Fruit fly (Drosophila melanogaster) whole organism, prepupa: ENCODE results near the gene Saf-B.

Experiments used
- Blimp-1 ChIP-seq: fragments of 200-800 bp; sonication (Bioruptor generic); optimal IDR thresholded peaks from 3 replicates; lab custom pipeline; 2017; ENCODE audit warnings: missing biosample characterization, missing genetic modification characterization, mild to moderate bottlenecking, moderate library complexity, missing genetic modification reagents
- CG15336 ChIP-seq: fragments of 200-800 bp; sonication (Bioruptor generic); IDR thresholded peaks from 2 replicates; pipeline ENCODE4 v1.3.6; 2022; ENCODE audit warnings: missing biosample characterization, missing genetic modification characterization
- CG16779 ChIP-seq: fragments of 200-800 bp; sonication (Bioruptor generic); optimal IDR thresholded peaks from 3 replicates; lab custom pipeline; 2017; ENCODE audit warnings: missing biosample characterization, mild to moderate bottlenecking, missing genetic modification characterization
- CG31627 ChIP-seq: fragments of 200-800 bp; sonication (Bioruptor generic); optimal IDR thresholded peaks from 3 replicates; lab custom pipeline; 2016; ENCODE audit warnings: missing biosample characterization, missing genetic modification characterization
- CG9139 ChIP-seq: fragments of 200-800 bp; sonication (Bioruptor generic); optimal IDR thresholded peaks from 3 replicates; lab custom pipeline; 2017; ENCODE audit warnings: missing biosample characterization, mild to moderate bottlenecking, missing genetic modification characterization
- Eip75B ChIP-seq: fragments of 200-800 bp; sonication (Bioruptor generic); optimal IDR thresholded peaks from 3 replicates; lab custom pipeline; 2016; ENCODE audit warnings: missing biosample characterization, missing genetic modification characterization
- Ets96B ChIP-seq: fragments of 200-800 bp; optimal IDR thresholded peaks from 2 replicates; lab custom pipeline; 2019; ENCODE audit warnings: missing biosample characterization, mild to moderate bottlenecking, missing genetic modification characterization, moderate library complexity
- Lpt ChIP-seq: fragments of 200-800 bp; sonication (Bioruptor generic); optimal IDR thresholded peaks from 3 replicates; lab custom pipeline; 2016; ENCODE audit warnings: missing biosample characterization, missing genetic modification characterization
- fd59A ChIP-seq: fragments of 200-800 bp; sonication (Bioruptor generic); optimal IDR thresholded peaks from 2 replicates; lab custom pipeline; 2017; ENCODE audit warnings: missing biosample characterization, mild to moderate bottlenecking, missing genetic modification characterization, missing genetic modification reagents
- fd85E ChIP-seq: fragments of 200-800 bp; sonication (Bioruptor generic); optimal IDR thresholded peaks from 3 replicates; lab custom pipeline; 2016; ENCODE audit warnings: missing biosample characterization, missing genetic modification characterization
- fkh ChIP-seq: fragments of 200-800 bp; sonication (Bioruptor generic); optimal IDR thresholded peaks from 3 replicates; lab custom pipeline; 2017; ENCODE audit warnings: missing biosample characterization, mild to moderate bottlenecking, missing genetic modification characterization, moderate library complexity

DNA sequence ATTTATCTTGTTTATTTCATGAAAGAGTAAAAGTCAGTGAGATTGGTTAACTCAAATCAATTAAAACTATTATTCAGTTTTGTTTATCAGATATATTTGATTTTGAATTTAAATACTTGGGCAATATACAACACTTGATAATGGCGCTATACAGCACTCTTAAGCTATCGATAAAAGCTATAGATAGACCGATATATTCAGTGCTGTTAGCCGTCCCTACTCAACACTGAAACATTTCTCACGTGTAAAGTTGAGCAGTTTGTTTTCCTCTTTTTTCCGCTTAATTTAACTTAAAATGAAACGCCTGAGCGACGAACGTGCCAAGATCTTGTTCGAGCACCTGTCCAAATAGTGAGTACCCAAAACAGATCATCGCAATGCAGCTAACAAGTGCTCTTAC lies 33.2 kb downstream of the Saf-B start, which contains the start of gene CG7006:
- TF ChIP-seq Blimp-1 (GFP tag; lab: Kevin White, UChicago) (no peak), Ets96B (tag; lab: Kevin White, UChicago) (no peak), fd59A (GFP tag; lab: Kevin White, UChicago) (no peak), CG15336 (GFP tag; lab: Robert Waterston, UW) (no peak), fd85E (GFP tag; lab: Kevin White, UChicago) (no peak), Eip75B (GFP tag; lab: Kevin White, UChicago) (no peak), CG16779 (tag; lab: Kevin White, UChicago) (no peak), Lpt (GFP tag; lab: Kevin White, UChicago) (no peak), fkh (GFP tag; lab: Kevin White, UChicago) (no peak), CG31627 (GFP tag; lab: Kevin White, UChicago) (peak; percentile 79), CG9139 (GFP tag; lab: Kevin White, UChicago) (no peak)
